Worm (Caenorhabditis elegans) whole organism, L1 larva: Measurements from ENCODE around the gene gldc-1.

Experiments used
- C34B4.2 ChIP-seq: sonication (generic microtip); optimal IDR thresholded peaks from 2 replicates; lab custom pipeline; 2017; ENCODE audit warnings: mild to moderate bottlenecking, missing genetic modification characterization, missing compliant biosample characterization
- F16B12.6 ChIP-seq: fragments of 150-350 bp; optimal IDR thresholded peaks from 2 replicates; lab custom pipeline; 2014; ENCODE audit warnings: missing biosample characterization, missing genetic modification characterization
- ama-1 ChIP-seq: fragments of 150-350 bp; optimal IDR thresholded peaks from 2 replicates; lab custom pipeline; 2014
- ceh-63 ChIP-seq: fragments of 200-800 bp; sonication (Bioruptor generic); optimal IDR thresholded peaks from 2 replicates; lab custom pipeline; 2018; ENCODE audit warnings: mild to moderate bottlenecking, missing genetic modification characterization, missing compliant biosample characterization
- ceh-8 ChIP-seq: fragments of 200-800 bp; sonication (Bioruptor generic); optimal IDR thresholded peaks from 2 replicates; lab custom pipeline; 2018; ENCODE audit warnings: mild to moderate bottlenecking, missing genetic modification characterization, moderate library complexity, missing compliant biosample characterization
- ceh-82 ChIP-seq, 3 experiments: fragments of 150-350 bp in 1 of 3; sonication (generic microtip) in 2 of 3; optimal IDR thresholded peaks; 2 replicates each; lab custom pipeline; 2014 to 2017; ENCODE audit warnings: missing biosample characterization in 3 of 3, missing genetic modification characterization in 3 of 3
- ces-1 ChIP-seq: fragments of 150-350 bp; optimal IDR thresholded peaks from 2 replicates; lab custom pipeline; 2014; ENCODE audit warnings: missing biosample characterization, missing genetic modification reagents, missing genetic modification characterization
- dsc-1 ChIP-seq: sonication (generic microtip); optimal IDR thresholded peaks from 2 replicates; lab custom pipeline; 2016; ENCODE audit warnings: mild to moderate bottlenecking, missing genetic modification characterization, missing compliant biosample characterization
- efl-3 ChIP-seq: fragments of 200-800 bp; sonication (Bioruptor generic); optimal IDR thresholded peaks from 2 replicates; lab custom pipeline; 2018; ENCODE audit warnings: mild to moderate bottlenecking, missing genetic modification characterization, missing compliant biosample characterization
- egl-27 ChIP-seq, 2 experiments: fragments of 150-350 bp in 1 of 2; sonication (generic microtip); optimal IDR thresholded peaks; 3 replicates each; lab custom pipeline; 2017 to 2018; ENCODE audit warnings: missing biosample characterization in 2 of 2, missing genetic modification characterization in 2 of 2, missing genetic modification reagents in 2 of 2
- elt-2 ChIP-seq: sonication (generic microtip); optimal IDR thresholded peaks from 2 replicates; lab custom pipeline; 2016; ENCODE audit warnings: missing genetic modification characterization, mild to moderate bottlenecking, inconsistent platforms, missing compliant biosample characterization, missing genetic modification reagents
- ets-5 ChIP-seq: fragments of 200-800 bp; sonication (Bioruptor generic); IDR thresholded peaks from 2 replicates; pipeline ENCODE4 v1.3.6; 2022; ENCODE audit warnings: missing genetic modification characterization, missing compliant biosample characterization
- fkh-10 ChIP-seq: sonication (generic microtip); optimal IDR thresholded peaks from 2 replicates; lab custom pipeline; 2017; ENCODE audit warnings: missing biosample characterization, missing genetic modification reagents, missing genetic modification characterization
- fkh-8 ChIP-seq: sonication (generic microtip); optimal IDR thresholded peaks from 2 replicates; lab custom pipeline; 2016; ENCODE audit warnings: mild to moderate bottlenecking, missing genetic modification characterization, missing compliant biosample characterization
- fos-1 ChIP-seq: fragments of 150-350 bp; optimal IDR thresholded peaks from 2 replicates; lab custom pipeline; 2014; ENCODE audit warnings: missing biosample characterization, missing genetic modification characterization
- grh-1 ChIP-seq: fragments of 200-800 bp; sonication (Bioruptor generic); IDR thresholded peaks from 2 replicates; pipeline ENCODE4 v1.3.6; 2022; ENCODE audit warnings: missing genetic modification reagents, missing genetic modification characterization, missing compliant biosample characterization
- hlh-4 ChIP-seq: sonication (generic microtip); optimal IDR thresholded peaks from 2 replicates; lab custom pipeline; 2016; ENCODE audit warnings: mild to moderate bottlenecking, missing genetic modification characterization, missing compliant biosample characterization
- irx-1 ChIP-seq: sonication (generic microtip); optimal IDR thresholded peaks from 2 replicates; lab custom pipeline; 2016; ENCODE audit warnings: missing genetic modification characterization, missing compliant biosample characterization
- jun-1 ChIP-seq: fragments of 150-350 bp; optimal IDR thresholded peaks from 2 replicates; lab custom pipeline; 2014; ENCODE audit warnings: missing biosample characterization, missing genetic modification reagents, missing genetic modification characterization
- lin-13 ChIP-seq: fragments of 150-350 bp; optimal IDR thresholded peaks from 2 replicates; lab custom pipeline; 2014; ENCODE audit warnings: missing biosample characterization, missing genetic modification reagents, missing genetic modification characterization
- lin-15B ChIP-seq: fragments of 150-350 bp; sonication (generic microtip); optimal IDR thresholded peaks from 3 replicates; lab custom pipeline; 2014; ENCODE audit warnings: missing biosample characterization, missing genetic modification characterization
- lin-35 ChIP-seq, 2 experiments: fragments of 150-350 bp; optimal IDR thresholded peaks; 2 replicates each; lab custom pipeline; 2014; ENCODE audit warnings: missing biosample characterization in 2 of 2, missing genetic modification characterization in 2 of 2, missing genetic modification reagents in 2 of 2
- lir-3 ChIP-seq: sonication (generic microtip); optimal IDR thresholded peaks from 2 replicates; lab custom pipeline; 2016; ENCODE audit warnings: mild to moderate bottlenecking, missing genetic modification characterization, moderate library complexity, missing compliant biosample characterization; ENCODE audit not compliant: poor library complexity
- mab-9 ChIP-seq: fragments of 200-800 bp; sonication (Bioruptor generic); IDR thresholded peaks from 2 replicates; pipeline ENCODE4 v1.3.6; 2022; ENCODE audit warnings: missing genetic modification reagents, missing genetic modification characterization, missing compliant biosample characterization
- mdl-1 ChIP-seq, 2 experiments: fragments of 150-350 bp; optimal IDR thresholded peaks; 2 replicates each; lab custom pipeline; 2014 to 2017; ENCODE audit warnings: missing biosample characterization in 2 of 2, missing genetic modification characterization in 2 of 2, inconsistent platforms in 1 of 2
- mef-2 ChIP-seq: fragments of 150-350 bp; optimal IDR thresholded peaks from 2 replicates; lab custom pipeline; 2014; ENCODE audit warnings: missing biosample characterization, missing genetic modification characterization
- mep-1 ChIP-seq: fragments of 150-350 bp; optimal IDR thresholded peaks from 2 replicates; lab custom pipeline; 2014; ENCODE audit warnings: missing biosample characterization, missing genetic modification characterization
- nhr-12 ChIP-seq: sonication (generic microtip); optimal IDR thresholded peaks from 2 replicates; lab custom pipeline; 2017; ENCODE audit warnings: missing biosample characterization, missing genetic modification characterization
- nhr-237 ChIP-seq: fragments of 150-350 bp; optimal IDR thresholded peaks from 2 replicates; lab custom pipeline; 2014; ENCODE audit warnings: missing biosample characterization, missing genetic modification characterization
- nhr-47 ChIP-seq: sonication (generic microtip); optimal IDR thresholded peaks from 2 replicates; lab custom pipeline; 2016; ENCODE audit warnings: mild to moderate bottlenecking, missing genetic modification characterization, moderate library complexity, missing compliant biosample characterization
- nhr-71 ChIP-seq: sonication (generic microtip); optimal IDR thresholded peaks from 2 replicates; lab custom pipeline; 2016; ENCODE audit warnings: mild to moderate bottlenecking, missing genetic modification characterization, moderate library complexity, missing compliant biosample characterization
- nhr-76 ChIP-seq: sonication (generic microtip); optimal IDR thresholded peaks from 2 replicates; lab custom pipeline; 2017; ENCODE audit warnings: missing biosample characterization, missing genetic modification characterization
- nhr-84 ChIP-seq: sonication (generic microtip); optimal IDR thresholded peaks from 2 replicates; lab custom pipeline; 2017; ENCODE audit warnings: missing biosample characterization, missing genetic modification characterization
- pqm-1 ChIP-seq: sonication (generic microtip); optimal IDR thresholded peaks from 3 replicates; lab custom pipeline; 2017; ENCODE audit warnings: missing biosample characterization, missing genetic modification characterization
- rnt-1 ChIP-seq: sonication (generic microtip); optimal IDR thresholded peaks from 2 replicates; lab custom pipeline; 2016; ENCODE audit warnings: mild to moderate bottlenecking, missing genetic modification characterization, moderate library complexity, missing compliant biosample characterization
- snu-23 ChIP-seq: sonication (generic microtip); optimal IDR thresholded peaks from 2 replicates; lab custom pipeline; 2016; ENCODE audit warnings: missing genetic modification characterization, missing compliant biosample characterization
- sptf-1 ChIP-seq: fragments of 150-350 bp; optimal IDR thresholded peaks from 2 replicates; lab custom pipeline; 2014; ENCODE audit warnings: missing biosample characterization, missing genetic modification characterization
- tbx-2 ChIP-seq: sonication (generic microtip); optimal IDR thresholded peaks from 2 replicates; lab custom pipeline; 2016; ENCODE audit warnings: missing genetic modification characterization, missing compliant biosample characterization
- tlp-1 ChIP-seq: fragments of 150-350 bp; optimal IDR thresholded peaks from 2 replicates; lab custom pipeline; 2014; ENCODE audit warnings: missing biosample characterization, missing genetic modification characterization
- unc-30 ChIP-seq: sonication (generic microtip); optimal IDR thresholded peaks from 2 replicates; lab custom pipeline; 2017; ENCODE audit warnings: missing biosample characterization, missing genetic modification characterization
- vab-15 ChIP-seq: sonication (generic microtip); optimal IDR thresholded peaks from 2 replicates; lab custom pipeline; 2017; ENCODE audit warnings: missing genotype, mild to moderate bottlenecking, missing genetic modification characterization, missing compliant biosample characterization
- zag-1 ChIP-seq: fragments of 150-350 bp; optimal IDR thresholded peaks from 2 replicates; lab custom pipeline; 2014; ENCODE audit warnings: missing biosample characterization, missing genetic modification characterization
- zip-4 ChIP-seq: fragments of 200-800 bp; sonication (Bioruptor generic); optimal IDR thresholded peaks from 2 replicates; lab custom pipeline; 2018; ENCODE audit warnings: mild to moderate bottlenecking, missing genetic modification characterization, moderate library complexity, missing compliant biosample characterization
- ztf-11 ChIP-seq, 2 experiments: sonication (generic microtip); optimal IDR thresholded peaks; 2 replicates each; lab custom pipeline; 2016 to 2017; ENCODE audit warnings: missing genetic modification characterization in 2 of 2, missing biosample characterization in 1 of 2, missing compliant biosample characterization in 1 of 2

The gldc-1 gene

ce11 chrII:6077604-6078003 lies 27.4 kb downstream of the gldc-1 start, which contains the start of gene H12I13.6:
Gene H12I13.6 (plus strand): TSS chrII:6077904.
- TF ChIP-seq nhr-47 (tag; lab: Kevin White, UChicago): no peak

- TF ChIP-seq irx-1 (tag; lab: Kevin White, UChicago): no peak
Observed at ce11 chrII:6080743-6081142, 30.5 kb downstream of the gldc-1 start, which contains the start of gene fbf-1. Gene fbf-1 (minus strand): TSS chrII:6080843.

ce11 chrII:6082620-6083019 lies 32.4 kb downstream of the gldc-1 start, which contains the start of gene F21H12.3:
Gene F21H12.3 (plus strand): TSS chrII:6082920.
- TF ChIP-seq mep-1 (tag; lab: Kevin White, UChicago) (no peak), nhr-84 (tag; lab: Kevin White, UChicago) (no peak), ces-1 (GFP tag; lab: Kevin White, UChicago) (no peak), hlh-4 (tag; lab: Kevin White, UChicago) (no peak)

- no peak for TF ChIP-seq rnt-1 (tag; lab: Kevin White, UChicago)
- TF ChIP-seq unc-30 (tag; lab: Kevin White, UChicago): no peak
Observed at ce11 chrII:6091380-6091779, 41.2 kb downstream of the gldc-1 start, which contains the start of the genes fbf-2 and nspg-3. Gene fbf-2 (minus strand): TSS chrII:6091480. Gene nspg-3 (plus strand): TSS chrII:6091767.

ce11 chrII:6097441-6097840 lies 47.2 kb downstream of the gldc-1 start, which contains the start of the genes tpp-2 and rbbp-5:
Gene tpp-2 (minus strand): TSS chrII:6097597.
Gene rbbp-5 (plus strand): TSS chrII:6097830.
- TF ChIP-seq efl-3 (GFP tag; lab: Kevin White, UChicago) (no peak), C34B4.2 (tag; lab: Kevin White, UChicago) (no peak), tbx-2 (tag; lab: Kevin White, UChicago) (no peak), lin-35 (GFP tag; optimal IDR thresholded peaks at IDR 0.05; lab: Kevin White, UChicago) (peak; percentile 60 to 71), jun-1 (tag; lab: Kevin White, UChicago) (no peak), nhr-12 (tag; lab: Kevin White, UChicago) (no peak), lin-15B (peak; percentile 6), mef-2 (tag; lab: Kevin White, UChicago) (no peak), lir-3 (peak; percentile 89), vab-15 (tag; lab: Kevin White, UChicago) (no peak), lin-13 (GFP tag; lab: Kevin White, UChicago) (peak; percentile 21), mab-9 (0 out of 2 replicates have a peak, but pooled peaks have one; percentile 33), mep-1 (tag; lab: Kevin White, UChicago) (peak; percentile 42), sptf-1 (tag; lab: Kevin White, UChicago) (no peak), F16B12.6 (no peak), fkh-8 (tag; lab: Kevin White, UChicago) (peak; percentile 53), pqm-1 (tag; lab: Kevin White, UChicago) (no peak), ceh-82 (tag; optimal IDR thresholded peaks at IDR 0.05; lab: Kevin White, UChicago) (peak; percentile 33 to 52 (median 42)), zip-4 (GFP tag; lab: Kevin White, UChicago) (no peak), dsc-1 (peak; percentile 74), elt-2 (tag; lab: Kevin White, UChicago) (no peak), ztf-11 (tag; optimal IDR thresholded peaks at IDR 0.05; lab: Kevin White, UChicago) (peak in 1 of 2 experiments; percentile 82), ceh-8 (GFP tag; lab: Kevin White, UChicago) (no peak), nhr-237 (tag; lab: Kevin White, UChicago) (no peak), zag-1 (tag; lab: Kevin White, UChicago) (no peak), egl-27 (tag; optimal IDR thresholded peaks at IDR 0.05; lab: Kevin White, UChicago) (no peak), fkh-10 (GFP tag; lab: Kevin White, UChicago) (no peak), tlp-1 (tag; lab: Kevin White, UChicago) (no peak), nhr-76 (tag; lab: Kevin White, UChicago) (no peak), fos-1 (tag; lab: Kevin White, UChicago) (no peak), grh-1 (no peak), ets-5 (GFP tag; lab: Robert Waterston, UW) (no peak), ceh-63 (GFP tag; lab: Kevin White, UChicago) (no peak), irx-1 (tag; lab: Kevin White, UChicago) (peak; percentile 58), mdl-1 (tag; optimal IDR thresholded peaks at IDR 0.05; lab: Kevin White, UChicago) (no peak), nhr-71 (tag; lab: Kevin White, UChicago) (peak; percentile 78), nhr-47 (tag; lab: Kevin White, UChicago) (no peak), snu-23 (GFP tag; lab: Kevin White, UChicago) (peak; percentile 74), ama-1 (lab: Kevin White, UChicago) (no peak), unc-30 (tag; lab: Kevin White, UChicago) (no peak)
